Worm (Caenorhabditis elegans): Measurements from ENCODE around the gene T02G5.14.
A peak's percentile ranks its signal among the peaks of the same experiment; 100 is the strongest.

The T02G5.14 gene

ce11 chrII:7111657-7112049 is 27.5 kb downstream of the T02G5.14 start, which contains the start of gene F10E7.5 (continued):
- no peak for TF ChIP-seq sox-4 (tag; optimal IDR thresholded peaks at IDR 0.05)
- TF ChIP-seq ztf-4 (tag; optimal IDR thresholded peaks at IDR 0.05) = no peak
- TF ChIP-seq lin-13 (GFP tag; optimal IDR thresholded peaks at IDR 0.05) = no peak
- TF ChIP-seq mab-9 (GFP tag; IDR thresholded peaks at IDR 0.05) = no peak
- TF ChIP-seq nhr-237 (tag; optimal IDR thresholded peaks at IDR 0.05) = no peak
- no peak for TF ChIP-seq tbx-2 (tag; optimal IDR thresholded peaks at IDR 0.05)
- peak; percentile 15 for TF ChIP-seq nhr-20 (tag; optimal IDR thresholded peaks at IDR 0.05)
- TF ChIP-seq blmp-1 (tag; optimal IDR thresholded peaks at IDR 0.05) = peak; percentile 61
- TF ChIP-seq efl-3 (GFP tag; optimal IDR thresholded peaks at IDR 0.05) = no peak
- TF ChIP-seq jun-1 (tag; optimal IDR thresholded peaks at IDR 0.05) = peak; percentile 30
- TF ChIP-seq unc-30 (tag; optimal IDR thresholded peaks at IDR 0.05) = no peak
- TF ChIP-seq tlp-1 (tag; optimal IDR thresholded peaks at IDR 0.05) = no peak
- no peak for TF ChIP-seq vab-15 (tag; optimal IDR thresholded peaks at IDR 0.05)
- TF ChIP-seq nhr-47 (tag; optimal IDR thresholded peaks at IDR 0.05) = peak; percentile 55
- TF ChIP-seq nhr-12 (tag; optimal IDR thresholded peaks at IDR 0.05) = no peak
- no peak for TF ChIP-seq nhr-77 (tag; optimal IDR thresholded peaks at IDR 0.05)
- TF ChIP-seq irx-1 (tag; optimal IDR thresholded peaks at IDR 0.05) = no peak
- peak; percentile 14 for TF ChIP-seq unc-86 (tag; optimal IDR thresholded peaks at IDR 0.05)
- no peak for TF ChIP-seq pqm-1 (tag; optimal IDR thresholded peaks at IDR 0.05)
- no peak for TF ChIP-seq hlh-17 (GFP tag; optimal IDR thresholded peaks at IDR 0.05; ENCODE audit: borderline replicate concordance)
- no peak for TF ChIP-seq fkh-8 (tag; optimal IDR thresholded peaks at IDR 0.05)
- TF ChIP-seq lsy-2 (tag; optimal IDR thresholded peaks at IDR 0.05) = peak; percentile 97 to 99
- TF ChIP-seq ceh-63 (GFP tag; optimal IDR thresholded peaks at IDR 0.05) = no peak
- TF ChIP-seq swsn-7 (tag; optimal IDR thresholded peaks at IDR 0.05) = peak; percentile 34
- TF ChIP-seq unc-130 (tag; optimal IDR thresholded peaks at IDR 0.05) = peak; percentile 40
- peak; percentile 66 for TF ChIP-seq C16A3.4 (tag; optimal IDR thresholded peaks at IDR 0.05)
- no peak for TF ChIP-seq fkh-10 (GFP tag; optimal IDR thresholded peaks at IDR 0.05)
- TF ChIP-seq ceh-90 (tag; optimal IDR thresholded peaks at IDR 0.05) = no peak
- peak; percentile 53 for TF ChIP-seq nhr-71 (tag; optimal IDR thresholded peaks at IDR 0.05)
- peak; percentile 69 for TF ChIP-seq snu-23 (GFP tag; optimal IDR thresholded peaks at IDR 0.05)
- no peak for TF ChIP-seq zip-4 (GFP tag; optimal IDR thresholded peaks at IDR 0.05)
- TF ChIP-seq sup-37 (GFP tag; optimal IDR thresholded peaks at IDR 0.05) = no peak
- no peak for TF ChIP-seq unc-62 (GFP tag; optimal IDR thresholded peaks at IDR 0.05)
- no peak for TF ChIP-seq pax-3 (tag; optimal IDR thresholded peaks at IDR 0.05)
- peak; percentile 48 for TF ChIP-seq nhr-85 (tag)
- no peak for TF ChIP-seq ceh-8 (GFP tag; optimal IDR thresholded peaks at IDR 0.05)
- no peak for TF ChIP-seq mef-2 (tag; optimal IDR thresholded peaks at IDR 0.05)
- TF ChIP-seq lin-14 (GFP tag; optimal IDR thresholded peaks at IDR 0.05) = no peak
- no peak for TF ChIP-seq hlh-4 (tag; optimal IDR thresholded peaks at IDR 0.05)
- TF ChIP-seq grh-1 (GFP tag; IDR thresholded peaks at IDR 0.05) = no peak
- no peak for TF ChIP-seq C04F5.9 (tag; optimal IDR thresholded peaks at IDR 0.05)
- TF ChIP-seq pag-3 (tag; optimal IDR thresholded peaks at IDR 0.05; ENCODE audit: borderline replicate concordance, insufficient read depth) = no peak
- TF ChIP-seq ama-1 (optimal IDR thresholded peaks at IDR 0.05) = no peak

- TF ChIP-seq nhr-19 (GFP tag; conservative IDR thresholded peaks at IDR 0.05) (no peak), egl-13 (tag; optimal IDR thresholded peaks at IDR 0.05) (no peak), fkh-8 (tag; optimal IDR thresholded peaks at IDR 0.05) (no peak), ztf-4 (tag; optimal IDR thresholded peaks at IDR 0.05) (no peak), elt-3 (tag; optimal IDR thresholded peaks at IDR 0.05) (no peak), skn-1 (tag; optimal IDR thresholded peaks at IDR 0.05) (no peak), fkh-4 (tag; optimal IDR thresholded peaks at IDR 0.05; ENCODE audit: borderline replicate concordance) (no peak), nhr-47 (tag; optimal IDR thresholded peaks at IDR 0.05) (no peak), pag-3 (tag; optimal IDR thresholded peaks at IDR 0.05; ENCODE audit: borderline replicate concordance, insufficient read depth) (no peak), dpl-1 (GFP tag; optimal IDR thresholded peaks at IDR 0.05) (no peak)
Observed at ce11 chrII:7112780-7113179, 28.7 kb downstream of the T02G5.14 start, which contains the start of gene F10E7.6. Gene F10E7.6 (plus strand): TSS chrII:7113080.

Measured in whole organism, L1 larva.